Fruit fly (Drosophila melanogaster): ENCODE results near the gene Srp72.

Srp72 gene

dm6 chr3R:20555720-20556280 lies 32.7 kb upstream of the Srp72 start (continued):
- TF ChIP-seq Hey (tag; optimal IDR thresholded peaks at IDR 0.05) (peak; percentile 68), croc (GFP tag; conservative IDR thresholded peaks at IDR 0.05) (no peak), fu2 (GFP tag; optimal IDR thresholded peaks at IDR 0.05) (no peak), tna (GFP tag; IDR thresholded peaks at IDR 0.05; ENCODE audit: partially characterized antibody) (no peak), CG11456 (GFP tag; IDR thresholded peaks at IDR 0.05) (no peak), CoRest (tag; optimal IDR thresholded peaks at IDR 0.05) (no peak), Eip74EF (GFP tag; optimal IDR thresholded peaks at IDR 0.05) (peak in 1 of 2 experiments; percentile 30), PHDP (tag; optimal IDR thresholded peaks at IDR 0.05) (peak; percentile 12), stc (GFP tag; IDR thresholded peaks at IDR 0.05) (0 out of 2 replicates have a peak, but pooled peaks have one; percentile 8), tap (tag; optimal IDR thresholded peaks at IDR 0.05) (no peak), ttk (GFP tag; IDR thresholded peaks at IDR 0.05) (no peak), Meics (GFP tag; optimal IDR thresholded peaks at IDR 0.05) (no peak), CG11504 (tag; optimal IDR thresholded peaks at IDR 0.05) (no peak), hkb (optimal IDR thresholded peaks at IDR 0.05) (no peak), hkb (GFP tag; IDR thresholded peaks at IDR 0.05) (peak; percentile 8), run (tag; optimal IDR thresholded peaks at IDR 0.05) (no peak), bbx (GFP tag; IDR thresholded peaks at IDR 0.05; ENCODE audit: partially characterized antibody) (0 out of 2 replicates have a peak, but pooled peaks have one; percentile 14), sug (tag; optimal IDR thresholded peaks at IDR 0.05) (no peak), H15 (GFP tag; IDR thresholded peaks at IDR 0.05) (0 out of 3 replicates have a peak, but pooled peaks have one; percentile 4), cg (GFP tag; optimal IDR thresholded peaks at IDR 0.05) (peak; percentile 14), caup (GFP tag; optimal IDR thresholded peaks at IDR 0.05; ENCODE audit: severe bottlenecking) (peak; percentile 43), HHEX (GFP tag; optimal IDR thresholded peaks at IDR 0.05) (peak; percentile 50), abd-A (tag; optimal IDR thresholded peaks at IDR 0.05) (peak; percentile 37), fd102C (GFP tag; optimal IDR thresholded peaks at IDR 0.05) (peak; percentile 13), vnd (GFP tag; IDR thresholded peaks at IDR 0.05; ENCODE audit: partially characterized antibody) (no peak), exex (tag; optimal IDR thresholded peaks at IDR 0.05) (peak; percentile 84), kni (GFP tag; optimal IDR thresholded peaks at IDR 0.05) (peak; percentile 66), nau (GFP tag; optimal IDR thresholded peaks at IDR 0.05) (no peak), Fer3 (tag; optimal IDR thresholded peaks at IDR 0.05) (no peak), odd (GFP tag; optimal IDR thresholded peaks at IDR 0.05) (peak; percentile 53), Mes4 (GFP tag; optimal IDR thresholded peaks at IDR 0.05) (no peak), CG6654 (GFP tag; optimal IDR thresholded peaks at IDR 0.05) (no peak), CG6813 (GFP tag; optimal IDR thresholded peaks at IDR 0.05) (peak; percentile 51), lbe (GFP tag; optimal IDR thresholded peaks at IDR 0.05) (peak; percentile 55), Asciz (GFP tag; optimal IDR thresholded peaks at IDR 0.05) (peak; percentile 1), tll (GFP tag; optimal IDR thresholded peaks at IDR 0.05) (peak in 1 of 2 experiments; percentile 13), CG33213 (GFP tag; optimal IDR thresholded peaks at IDR 0.05) (peak; percentile 17), CG3726 (GFP tag; IDR thresholded peaks at IDR 0.05) (no peak), psq (GFP tag; optimal IDR thresholded peaks at IDR 0.05) (no peak), esg (GFP tag; conservative IDR thresholded peaks at IDR 0.05) (no peak), CG14667 (GFP tag; IDR thresholded peaks at IDR 0.05) (no peak), CG12299 (tag; optimal IDR thresholded peaks at IDR 0.05) (peak; percentile 73), salm (tag; optimal IDR thresholded peaks at IDR 0.05) (peak; percentile 43), HLHmδ (GFP tag; optimal IDR thresholded peaks at IDR 0.05) (peak; percentile 89), grn (GFP tag; optimal IDR thresholded peaks at IDR 0.05) (peak; percentile 16), CG12071 (GFP tag; optimal IDR thresholded peaks at IDR 0.05) (peak; percentile 74), bsh (GFP tag; optimal IDR thresholded peaks at IDR 0.05) (peak in 1 of 2 experiments; percentile 32), CG6175 (GFP tag; IDR thresholded peaks at IDR 0.05) (no peak)
